Worm (Caenorhabditis elegans) whole organism, early embryonic: Measurements from ENCODE around the gene R148.3.

Experiments used
- ama-1 ChIP-seq: fragments of 150-350 bp; optimal IDR thresholded peaks from 2 replicates; lab custom pipeline; 2014
- hmg-4 ChIP-seq: fragments of 200-800 bp; sonication (Bioruptor generic); optimal IDR thresholded peaks from 2 replicates; lab custom pipeline; 2018; ENCODE audit warnings: mild to moderate bottlenecking, missing genetic modification characterization, missing compliant biosample characterization

DNA sequence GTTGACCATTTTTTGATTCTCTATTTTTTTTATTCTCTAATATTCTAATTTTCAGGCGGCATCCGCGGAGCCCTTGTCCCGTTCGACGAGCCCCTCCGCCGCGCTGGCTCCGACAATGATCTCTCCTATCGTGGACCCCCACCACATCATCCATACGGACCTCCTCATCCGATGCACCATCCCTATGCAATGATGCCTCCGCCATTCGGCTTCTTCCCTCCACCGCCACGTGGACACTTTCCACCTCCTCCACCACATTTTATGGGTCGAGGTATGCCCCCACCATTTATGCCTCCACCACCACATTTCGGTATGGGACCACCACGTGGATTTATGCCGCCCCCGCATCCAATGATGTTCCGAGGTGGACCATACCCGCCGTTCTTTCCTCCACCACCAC lies 5.9 kb upstream of the R148.3 start:
- no peak for TF ChIP-seq hmg-4 (GFP tag; lab: Kevin White, UChicago)
- no peak for TF ChIP-seq ama-1 (lab: Kevin White, UChicago)
